Fruit fly (Drosophila melanogaster): ENCODE data around the gene SmB.

SmB gene

DNA sequence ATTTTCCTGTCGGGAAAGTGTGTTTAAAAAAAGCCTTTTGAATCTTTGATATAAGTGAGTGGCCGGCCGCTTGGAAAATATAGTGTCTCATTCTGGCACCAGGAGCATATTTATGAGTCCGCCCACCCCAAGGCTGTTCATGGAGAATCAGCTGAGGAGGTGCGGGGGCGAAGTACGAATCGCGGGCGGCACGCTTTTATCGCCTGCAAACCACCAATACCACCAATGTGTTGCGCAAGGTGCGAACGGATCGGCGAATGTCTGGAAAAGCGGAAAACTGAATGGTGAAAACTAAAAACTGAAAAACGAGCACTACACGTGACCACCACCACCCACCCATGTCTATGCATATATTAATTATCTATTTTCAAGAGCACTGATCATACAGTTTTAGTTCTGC lies 42.6 kb upstream of the SmB start (continued):
- no peak for TF ChIP-seq Side (GFP tag; optimal IDR thresholded peaks at IDR 0.05)
- no peak for TF ChIP-seq CG6765 (GFP tag; optimal IDR thresholded peaks at IDR 0.05)
- TF ChIP-seq crol (GFP tag; IDR thresholded peaks at IDR 0.05), result peak; percentile 65; the same call in 1 of the 2 replicates
- no peak for TF ChIP-seq slp2 (GFP tag; optimal IDR thresholded peaks at IDR 0.05)
- no peak for TF ChIP-seq CG17361 (GFP tag; IDR thresholded peaks at IDR 0.05)
- TF ChIP-seq CG14860 (GFP tag; IDR thresholded peaks at IDR 0.05; ENCODE audit: partially characterized antibody), result no peak

DNA sequence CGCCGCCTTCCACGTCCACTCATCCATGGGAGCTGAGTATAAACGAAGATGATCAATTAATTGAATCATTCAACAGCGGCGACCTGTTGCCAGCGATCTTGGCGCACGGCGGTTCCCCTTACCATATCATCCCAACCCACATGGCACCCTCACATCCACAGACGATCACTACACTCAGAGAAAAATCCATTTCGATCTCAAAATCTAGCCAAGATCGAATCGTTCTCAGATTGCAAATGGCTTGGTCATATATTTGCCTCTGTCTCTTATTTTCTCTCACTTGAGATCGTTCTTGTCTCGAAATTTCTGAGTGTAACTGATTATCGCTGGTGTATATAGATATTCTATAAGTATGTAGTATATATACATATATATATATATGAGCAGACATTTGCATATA lies 42.0 kb upstream of the SmB start:
- 0 out of 2 replicates have a peak, but pooled peaks have one; percentile 55 for TF ChIP-seq chm (GFP tag; IDR thresholded peaks at IDR 0.05)
- TF ChIP-seq CG17361 (GFP tag; IDR thresholded peaks at IDR 0.05), result peak; percentile 36; the same call in 1 of the 3 replicates
- TF ChIP-seq tap (tag; optimal IDR thresholded peaks at IDR 0.05), result peak; percentile 71
- TF ChIP-seq CG33557 (GFP tag; optimal IDR thresholded peaks at IDR 0.05), result no peak
- no peak for TF ChIP-seq MBD-R2 (GFP tag; IDR thresholded peaks at IDR 0.05)
- TF ChIP-seq hkb (optimal IDR thresholded peaks at IDR 0.05), result no peak
- peak; percentile 65 for TF ChIP-seq hkb (GFP tag; IDR thresholded peaks at IDR 0.05)
- peak; percentile 83 for TF ChIP-seq sr (GFP tag; IDR thresholded peaks at IDR 0.05)
- no peak for TF ChIP-seq amos (GFP tag; IDR thresholded peaks at IDR 0.05; ENCODE audit: partially characterized antibody)
- TF ChIP-seq zfh1 (GFP tag; IDR thresholded peaks at IDR 0.05), result peak; percentile 76
- TF ChIP-seq dysf (GFP tag; IDR thresholded peaks at IDR 0.05), result peak; percentile 72
- peak; percentile 14 for TF ChIP-seq jing (GFP tag; optimal IDR thresholded peaks at IDR 0.05)
- no peak for TF ChIP-seq corto (GFP tag; optimal IDR thresholded peaks at IDR 0.05)
- peak; percentile 5 for TF ChIP-seq CG12659 (GFP tag; optimal IDR thresholded peaks at IDR 0.05)
- TF ChIP-seq CG18619 (GFP tag; optimal IDR thresholded peaks at IDR 0.05), result peak; percentile 38
- TF ChIP-seq pho (GFP tag; optimal IDR thresholded peaks at IDR 0.05), result peak; percentile 6
- TF ChIP-seq fd96Cb (tag; optimal IDR thresholded peaks at IDR 0.05), result peak; percentile 48
- no peak for TF ChIP-seq wor (GFP tag; IDR thresholded peaks at IDR 0.05)
- peak; percentile 10 for TF ChIP-seq CG13624 (GFP tag; optimal IDR thresholded peaks at IDR 0.05)
- TF ChIP-seq CG4730 (GFP tag; IDR thresholded peaks at IDR 0.05), result peak; percentile 38; the same call in 1 of the 2 replicates
- peak; percentile 31 for TF ChIP-seq CG3407 (GFP tag; optimal IDR thresholded peaks at IDR 0.05)
- no peak for TF ChIP-seq prd (optimal IDR thresholded peaks at IDR 0.05)
- peak; percentile 63; the same call in 2 of the 3 replicates for TF ChIP-seq prd (GFP tag; IDR thresholded peaks at IDR 0.05)
- no peak for TF ChIP-seq Mes4 (GFP tag; optimal IDR thresholded peaks at IDR 0.05)
- peak; percentile 18 for TF ChIP-seq her (GFP tag; optimal IDR thresholded peaks at IDR 0.05)
- TF ChIP-seq Rx (GFP tag; IDR thresholded peaks at IDR 0.05), result 0 out of 2 replicates have a peak, but pooled peaks have one; percentile 39
- peak in 1 of 2 experiments; percentile 3 for TF ChIP-seq Eip74EF (GFP tag; optimal IDR thresholded peaks at IDR 0.05)
- TF ChIP-seq CG8765 (GFP tag; IDR thresholded peaks at IDR 0.05), result no peak
- TF ChIP-seq CG12219 (GFP tag; optimal IDR thresholded peaks at IDR 0.05), result peak; percentile 38
- peak; percentile 44 for TF ChIP-seq phol (tag; optimal IDR thresholded peaks at IDR 0.05)
- TF ChIP-seq bsh (GFP tag; optimal IDR thresholded peaks at IDR 0.05), result peak in 1 of 2 experiments; percentile 68
- TF ChIP-seq Trl (optimal IDR thresholded peaks at IDR 0.05), result no peak
- peak; percentile 38 for TF ChIP-seq Trl (GFP tag; optimal IDR thresholded peaks at IDR 0.05)
- peak; percentile 73 for TF ChIP-seq CG14441 (GFP tag; IDR thresholded peaks at IDR 0.05)
- TF ChIP-seq Taf1 (GFP tag; IDR thresholded peaks at IDR 0.05), result peak; percentile 61
- no peak for TF ChIP-seq CG6791 (GFP tag; IDR thresholded peaks at IDR 0.05; ENCODE audit: partially characterized antibody)
- peak; percentile 33 for TF ChIP-seq fd3F (GFP tag; optimal IDR thresholded peaks at IDR 0.05)
- peak; percentile 39 for TF ChIP-seq mam (GFP tag; optimal IDR thresholded peaks at IDR 0.05)
- peak; percentile 64 for TF ChIP-seq CG9817 (tag; optimal IDR thresholded peaks at IDR 0.05)
- no peak for TF ChIP-seq yki (optimal IDR thresholded peaks at IDR 0.05)
- TF ChIP-seq CG12155 (GFP tag; optimal IDR thresholded peaks at IDR 0.05), result peak; percentile 10
- peak; percentile 62 for TF ChIP-seq Meics (GFP tag; optimal IDR thresholded peaks at IDR 0.05)
- no peak for TF ChIP-seq CG12744 (GFP tag; optimal IDR thresholded peaks at IDR 0.05)
- peak; percentile 24 for TF ChIP-seq HLH54F (GFP tag; optimal IDR thresholded peaks at IDR 0.05)
- TF ChIP-seq ind (GFP tag; optimal IDR thresholded peaks at IDR 0.05), result peak; percentile 65
